Worm (Caenorhabditis elegans) whole organism, late embryonic: ENCODE measurements around the gene abu-13.

ENCODE experiments used
- nhr-11 ChIP-seq: fragments of 150-350 bp; optimal IDR thresholded peaks from 2 replicates; lab custom pipeline; 2014; ENCODE audit warnings: missing biosample characterization, missing genetic modification characterization
- npax-4 ChIP-seq: sonication (generic microtip); optimal IDR thresholded peaks from 2 replicates; lab custom pipeline; 2016; ENCODE audit warnings: missing genetic modification characterization, missing compliant biosample characterization
- pax-1 ChIP-seq: fragments of 150-350 bp; optimal IDR thresholded peaks from 2 replicates; lab custom pipeline; 2014; ENCODE audit warnings: missing biosample characterization, missing genetic modification characterization
- syd-9 ChIP-seq: sonication (generic microtip); optimal IDR thresholded peaks from 2 replicates; lab custom pipeline; 2016; ENCODE audit warnings: mild to moderate bottlenecking, missing genetic modification characterization, moderate library complexity, missing compliant biosample characterization
- unc-42 ChIP-seq: sonication (generic microtip); optimal IDR thresholded peaks from 2 replicates; lab custom pipeline; 2016; ENCODE audit warnings: missing genotype, missing genetic modification characterization, missing compliant biosample characterization
- zip-5 ChIP-seq: sonication (generic microtip); optimal IDR thresholded peaks from 2 replicates; lab custom pipeline; 2016; ENCODE audit warnings: missing genetic modification characterization, missing compliant biosample characterization

DNA sequence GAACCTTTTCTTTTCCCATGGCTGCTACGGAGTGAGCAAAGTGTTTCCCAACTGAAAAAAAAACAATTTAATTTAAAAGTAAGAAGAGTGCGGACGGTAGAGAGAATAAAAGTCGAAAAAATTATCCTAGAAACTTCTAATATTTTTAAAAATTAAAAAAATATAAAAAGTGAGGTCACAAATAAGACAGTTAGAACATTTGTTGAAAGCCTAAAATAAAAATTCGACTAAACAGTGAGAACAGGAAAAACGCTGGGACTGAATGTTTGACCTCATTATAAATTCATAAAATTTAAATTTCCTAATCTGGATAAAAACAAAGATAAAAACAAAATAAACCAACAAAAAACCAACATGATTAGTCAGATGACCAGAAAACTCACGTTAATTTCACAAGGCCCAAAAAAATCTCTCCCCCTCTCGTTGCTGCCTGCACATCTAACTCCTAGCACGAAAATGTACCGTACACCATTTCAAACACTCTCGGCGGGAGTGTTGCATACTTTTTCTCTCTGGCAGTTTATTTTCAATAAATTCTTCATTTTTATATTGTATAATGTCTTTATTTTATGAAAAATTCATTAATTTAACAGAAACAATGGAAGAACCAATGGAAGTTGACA lies 26.1 kb upstream of the abu-13 start, which contains the start of the genes eef-1A.1 and rfc-4:
- peak; percentile 97 for TF ChIP-seq pax-1
- peak; percentile 42 for TF ChIP-seq syd-9 (tag; lab: Kevin White, UChicago)
- TF ChIP-seq npax-4 (tag; lab: Kevin White, UChicago) = no peak
- no peak for TF ChIP-seq nhr-11 (tag; lab: Kevin White, UChicago)
- TF ChIP-seq unc-42 (tag; lab: Kevin White, UChicago) = peak; percentile 83
- peak; percentile 24 for TF ChIP-seq zip-5
